Worm (Caenorhabditis elegans) whole organism, L1 larva: ENCODE data around the gene F53F8.5.

Experiments
- ama-1 ChIP-seq: fragments of 150-350 bp; optimal IDR thresholded peaks from 2 replicates; lab custom pipeline; 2014
- fos-1 ChIP-seq: fragments of 150-350 bp; optimal IDR thresholded peaks from 2 replicates; lab custom pipeline; 2014; ENCODE audit warnings: missing biosample characterization, missing genetic modification characterization
- mdl-1 ChIP-seq, 2 experiments: fragments of 150-350 bp; optimal IDR thresholded peaks; 2 replicates each; lab custom pipeline; 2014 to 2017; ENCODE audit warnings: missing biosample characterization in 2 of 2, missing genetic modification characterization in 2 of 2, inconsistent platforms in 1 of 2
- nhr-77 ChIP-seq: fragments of 150-350 bp; optimal IDR thresholded peaks from 2 replicates; lab custom pipeline; 2014; ENCODE audit warnings: missing biosample characterization, missing genetic modification characterization
- nhr-90 ChIP-seq: sonication (generic microtip); optimal IDR thresholded peaks from 2 replicates; lab custom pipeline; 2016; ENCODE audit warnings: mild to moderate bottlenecking, missing genetic modification characterization, missing compliant biosample characterization; ENCODE audit not compliant: poor library complexity
- skn-1 ChIP-seq: fragments of 150-350 bp; optimal IDR thresholded peaks from 2 replicates; lab custom pipeline; 2014; ENCODE audit warnings: missing biosample characterization, missing genetic modification characterization
- unc-62 ChIP-seq: fragments of 150-350 bp; optimal IDR thresholded peaks from 2 replicates; lab custom pipeline; 2014; ENCODE audit warnings: missing biosample characterization, missing genetic modification reagents, missing genetic modification characterization
- zag-1 ChIP-seq: fragments of 150-350 bp; optimal IDR thresholded peaks from 2 replicates; lab custom pipeline; 2014; ENCODE audit warnings: missing biosample characterization, missing genetic modification characterization
- ztf-4 ChIP-seq: fragments of 150-350 bp; optimal IDR thresholded peaks from 2 replicates; lab custom pipeline; 2014; ENCODE audit warnings: missing biosample characterization, missing genetic modification characterization

- no peak for TF ChIP-seq ama-1 (lab: Kevin White, UChicago)
- TF ChIP-seq nhr-77 (tag; lab: Kevin White, UChicago) = no peak
- TF ChIP-seq nhr-90 (tag; lab: Kevin White, UChicago) = no peak
- TF ChIP-seq skn-1 (tag; lab: Kevin White, UChicago) = no peak
- no peak for TF ChIP-seq fos-1 (tag; lab: Kevin White, UChicago)
- TF ChIP-seq mdl-1 (tag; optimal IDR thresholded peaks at IDR 0.05; lab: Kevin White, UChicago) = no peak
- TF ChIP-seq zag-1 (tag; lab: Kevin White, UChicago) = no peak
- no peak for TF ChIP-seq ztf-4 (tag; lab: Kevin White, UChicago)
- no peak for TF ChIP-seq unc-62 (GFP tag; lab: Kevin White, UChicago)
Observed at ce11 chrV:20666905-20667304, 36.9 kb downstream of the F53F8.5 start, which contains the start of gene mlt-11.
